Worm (Caenorhabditis elegans) whole organism, L4 larva: ENCODE results near the gene B0280.7.

Experiments used
- F10B5.3 ChIP-seq: sonication (generic microtip); optimal IDR thresholded peaks from 2 replicates; lab custom pipeline; 2016; ENCODE audit warnings: mild to moderate bottlenecking, missing genetic modification characterization, missing compliant biosample characterization
- F26F4.8 ChIP-seq: fragments of 200-800 bp; sonication (Bioruptor generic); conservative IDR thresholded peaks from 2 replicates; pipeline ENCODE4 v1.3.6; 2022; ENCODE audit warnings: missing genetic modification characterization, missing compliant biosample characterization
- F37D6.2 ChIP-seq: sonication (generic microtip); optimal IDR thresholded peaks from 2 replicates; lab custom pipeline; 2016; ENCODE audit warnings: mild to moderate bottlenecking, missing genetic modification characterization, missing compliant biosample characterization
- T26A8.4 ChIP-seq: fragments of 200-800 bp; sonication (Bioruptor generic); IDR thresholded peaks from 2 replicates; pipeline ENCODE4 v1.3.6; 2022; ENCODE audit warnings: missing genetic modification characterization, missing compliant biosample characterization
- Y105C5A.15 ChIP-seq: fragments of 200-800 bp; sonication (Bioruptor generic); IDR thresholded peaks from 2 replicates; pipeline ENCODE4 v1.3.6; 2022; ENCODE audit warnings: missing genetic modification characterization, missing compliant biosample characterization
- Y48G9A.11 ChIP-seq: fragments of 200-800 bp; sonication (Bioruptor generic); IDR thresholded peaks from 2 replicates; pipeline ENCODE4 v1.3.6; 2022; ENCODE audit warnings: missing genetic modification reagents, missing genetic modification characterization, missing compliant biosample characterization
- Y5F2A.4 ChIP-seq: fragments of 200-800 bp; sonication (Bioruptor generic); optimal IDR thresholded peaks from 2 replicates; lab custom pipeline; 2018; ENCODE audit warnings: mild to moderate bottlenecking, missing genetic modification characterization, missing compliant biosample characterization
- ZK337.2 ChIP-seq: fragments of 200-800 bp; sonication (Bioruptor generic); IDR thresholded peaks from 2 replicates; pipeline ENCODE4 v1.3.6; 2022; ENCODE audit warnings: missing genetic modification reagents, missing genetic modification characterization, missing compliant biosample characterization
- ZK546.5 ChIP-seq, 2 experiments: sonication (generic microtip); optimal IDR thresholded peaks; 2 replicates each; lab custom pipeline; 2017; ENCODE audit warnings: missing biosample characterization in 2 of 2, missing genetic modification characterization in 2 of 2
- ama-1 ChIP-seq: fragments of 150-350 bp; optimal IDR thresholded peaks from 2 replicates; lab custom pipeline; 2014; ENCODE audit warnings: inconsistent platforms, mixed read lengths
- attf-4 ChIP-seq: sonication (generic microtip); optimal IDR thresholded peaks from 3 replicates; lab custom pipeline; 2017; ENCODE audit warnings: missing biosample characterization, missing genetic modification characterization
- ceh-28 ChIP-seq: fragments of 150-350 bp; optimal IDR thresholded peaks from 2 replicates; lab custom pipeline; 2014; ENCODE audit warnings: missing biosample characterization, missing genetic modification reagents, missing genetic modification characterization
- ces-1 ChIP-seq: fragments of 150-350 bp; sonication (generic microtip); optimal IDR thresholded peaks from 4 replicates; lab custom pipeline; 2014; ENCODE audit warnings: missing biosample characterization, missing genetic modification reagents, missing genetic modification characterization
- cey-2 ChIP-seq: sonication (generic microtip); optimal IDR thresholded peaks from 3 replicates; lab custom pipeline; 2017; ENCODE audit warnings: missing genetic modification characterization, mild to moderate bottlenecking, missing compliant biosample characterization, antibody characterized with exemption, borderline replicate concordance; ENCODE audit not compliant: insufficient read depth
- daf-16 ChIP-seq, 3 experiments: sonication (generic microtip); optimal IDR thresholded peaks; 2 replicates each; lab custom pipeline; 2016 to 2017; ENCODE audit warnings: missing genetic modification characterization in 3 of 3, missing genetic modification reagents in 3 of 3, mild to moderate bottlenecking in 2 of 3, missing compliant biosample characterization in 2 of 3, missing biosample characterization in 1 of 3, moderate library complexity in 1 of 3
- daf-19 ChIP-seq: fragments of 200-800 bp; sonication (Bioruptor generic); conservative IDR thresholded peaks from 2 replicates; pipeline ENCODE4 v1.3.6; 2022; ENCODE audit warnings: missing genetic modification characterization, missing compliant biosample characterization
- daf-8 ChIP-seq: fragments of 200-800 bp; sonication (Bioruptor generic); IDR thresholded peaks from 2 replicates; pipeline ENCODE4 v1.3.6; 2022; ENCODE audit warnings: missing genetic modification characterization, missing compliant biosample characterization
- dmd-6 ChIP-seq: fragments of 200-800 bp; sonication (Bioruptor generic); IDR thresholded peaks from 2 replicates; pipeline ENCODE4 v1.3.6; 2022; ENCODE audit warnings: missing genetic modification reagents, missing genetic modification characterization, missing compliant biosample characterization
- dpl-1 ChIP-seq: fragments of 150-350 bp; optimal IDR thresholded peaks from 2 replicates; lab custom pipeline; 2014; ENCODE audit warnings: missing biosample characterization, missing genetic modification reagents, missing genetic modification characterization
- dve-1 ChIP-seq: sonication (generic microtip); optimal IDR thresholded peaks from 2 replicates; lab custom pipeline; 2017; ENCODE audit warnings: antibody characterized with exemption, mild to moderate bottlenecking, missing genetic modification characterization, missing compliant biosample characterization; ENCODE audit not compliant: insufficient read depth
- egl-43 ChIP-seq: fragments of 200-800 bp; sonication (Bioruptor generic); IDR thresholded peaks from 2 replicates; pipeline ENCODE4 v1.3.6; 2022; ENCODE audit warnings: missing genetic modification reagents, missing genetic modification characterization, missing compliant biosample characterization
- fos-1 ChIP-seq: fragments of 150-350 bp; optimal IDR thresholded peaks from 2 replicates; lab custom pipeline; 2014; ENCODE audit warnings: missing biosample characterization, missing genetic modification characterization
- gei-8 ChIP-seq: fragments of 200-800 bp; sonication (Bioruptor generic); optimal IDR thresholded peaks from 2 replicates; lab custom pipeline; 2018; ENCODE audit warnings: mild to moderate bottlenecking, missing genetic modification characterization, missing compliant biosample characterization
- hif-1 ChIP-seq, 2 experiments: sonication (generic microtip); optimal IDR thresholded peaks; 2 replicates each; lab custom pipeline; 2016 to 2017; ENCODE audit warnings: missing compliant biosample characterization in 2 of 2, missing genetic modification characterization in 2 of 2, missing genetic modification reagents in 2 of 2, missing genotype in 2 of 2, mild to moderate bottlenecking in 1 of 2
- hlh-30 ChIP-seq: sonication (generic microtip); optimal IDR thresholded peaks from 2 replicates; lab custom pipeline; 2017; ENCODE audit warnings: antibody characterized with exemption, mild to moderate bottlenecking, missing genetic modification characterization, missing compliant biosample characterization; ENCODE audit not compliant: insufficient read depth
- hmg-1.1 ChIP-seq: fragments of 200-800 bp; sonication (Bioruptor generic); IDR thresholded peaks from 2 replicates; pipeline ENCODE4 v1.3.6; 2022; ENCODE audit warnings: missing genetic modification reagents, missing genetic modification characterization, missing compliant biosample characterization
- jun-1 ChIP-seq: fragments of 150-350 bp; optimal IDR thresholded peaks from 2 replicates; lab custom pipeline; 2014; ENCODE audit warnings: missing biosample characterization, missing genetic modification reagents, missing genetic modification characterization
- lin-13 ChIP-seq: fragments of 150-350 bp; optimal IDR thresholded peaks from 2 replicates; lab custom pipeline; 2014; ENCODE audit warnings: missing biosample characterization, missing genetic modification reagents, missing genetic modification characterization
- lin-15B ChIP-seq: fragments of 150-350 bp; sonication (generic microtip); optimal IDR thresholded peaks from 3 replicates; lab custom pipeline; 2014; ENCODE audit warnings: missing biosample characterization, missing genetic modification characterization
- lin-29 ChIP-seq: fragments of 200-800 bp; sonication (Bioruptor generic); IDR thresholded peaks from 2 replicates; pipeline ENCODE4 v1.3.6; 2022; ENCODE audit warnings: missing genetic modification reagents, missing genetic modification characterization, missing compliant biosample characterization
- lin-39 ChIP-seq: fragments of 150-350 bp; optimal IDR thresholded peaks from 2 replicates; lab custom pipeline; 2014; ENCODE audit warnings: missing biosample characterization, missing genetic modification reagents, missing genetic modification characterization
- lsy-2 ChIP-seq, 2 experiments: fragments of 150-350 bp in 1 of 2; sonication (generic microtip) in 1 of 2; optimal IDR thresholded peaks; 2 replicates each; lab custom pipeline; 2014 to 2017; ENCODE audit warnings: missing biosample characterization in 2 of 2, missing genetic modification characterization in 2 of 2
- madf-5 ChIP-seq, 2 experiments: fragments of 200-800 bp; sonication (Bioruptor generic); IDR thresholded peaks; 2 replicates each; pipeline ENCODE4 v1.3.6; 2022; ENCODE audit warnings: missing compliant biosample characterization in 2 of 2, missing genetic modification characterization in 2 of 2
- mdt-29 ChIP-seq: fragments of 200-800 bp; sonication (Bioruptor generic); IDR thresholded peaks from 2 replicates; pipeline ENCODE4 v1.3.6; 2022; ENCODE audit warnings: missing genetic modification reagents, missing genetic modification characterization, missing compliant biosample characterization
- mep-1 ChIP-seq: fragments of 150-350 bp; sonication (generic microtip); optimal IDR thresholded peaks from 3 replicates; lab custom pipeline; 2014; ENCODE audit warnings: missing biosample characterization, missing genetic modification characterization
- nhr-102 ChIP-seq: sonication (generic microtip); optimal IDR thresholded peaks from 2 replicates; lab custom pipeline; 2016; ENCODE audit warnings: mild to moderate bottlenecking, missing genetic modification characterization, moderate library complexity, missing compliant biosample characterization
- nhr-111 ChIP-seq: fragments of 200-800 bp; sonication (Bioruptor generic); optimal IDR thresholded peaks from 2 replicates; lab custom pipeline; 2018; ENCODE audit warnings: mild to moderate bottlenecking, missing genetic modification characterization, missing compliant biosample characterization
- nhr-237 ChIP-seq: sonication (generic microtip); optimal IDR thresholded peaks from 2 replicates; lab custom pipeline; 2017; ENCODE audit warnings: missing biosample characterization, missing genetic modification characterization
- nhr-42 ChIP-seq: fragments of 200-800 bp; sonication (Bioruptor generic); IDR thresholded peaks from 2 replicates; pipeline ENCODE4 v1.3.6; 2022; ENCODE audit warnings: missing genetic modification characterization, missing compliant biosample characterization
- nhr-48 ChIP-seq: sonication (generic microtip); optimal IDR thresholded peaks from 2 replicates; lab custom pipeline; 2016; ENCODE audit warnings: mild to moderate bottlenecking, missing genetic modification characterization, missing compliant biosample characterization
- nhr-6 ChIP-seq: fragments of 150-350 bp; optimal IDR thresholded peaks from 2 replicates; lab custom pipeline; 2014; ENCODE audit warnings: missing biosample characterization, missing genetic modification characterization
- nhr-77 ChIP-seq: fragments of 150-350 bp; optimal IDR thresholded peaks from 2 replicates; lab custom pipeline; 2014; ENCODE audit warnings: missing biosample characterization, missing genetic modification characterization
- pha-4 ChIP-seq, 2 experiments: fragments of 150-350 bp in 1 of 2; fragments of 200-800 bp in 1 of 2; sonication (Bioruptor generic) in 1 of 2; IDR thresholded peaks in 1 of 2; optimal IDR thresholded peaks in 1 of 2; 2 replicates each; pipeline versions ENCODE4 v1.3.6 to Lab custom; 2014 to 2022; ENCODE audit warnings: missing genetic modification characterization in 2 of 2, missing genetic modification reagents in 2 of 2, missing biosample characterization in 1 of 2, missing compliant biosample characterization in 1 of 2
- pqm-1 ChIP-seq: sonication (generic microtip); optimal IDR thresholded peaks from 2 replicates; lab custom pipeline; 2017; ENCODE audit warnings: missing biosample characterization, missing genetic modification characterization
- skn-1 ChIP-seq: fragments of 150-350 bp; optimal IDR thresholded peaks from 2 replicates; lab custom pipeline; 2014; ENCODE audit warnings: missing biosample characterization, missing genetic modification characterization
- spr-1 ChIP-seq: sonication (generic microtip); optimal IDR thresholded peaks from 2 replicates; lab custom pipeline; 2016; ENCODE audit warnings: mild to moderate bottlenecking, missing genetic modification characterization, missing compliant biosample characterization
- tra-1 ChIP-seq: fragments of 200-800 bp; sonication (Bioruptor generic); IDR thresholded peaks from 2 replicates; pipeline ENCODE4 v1.3.6; 2022; ENCODE audit warnings: missing genetic modification reagents, missing genetic modification characterization, missing compliant biosample characterization
- vab-7 ChIP-seq: fragments of 200-800 bp; sonication (Bioruptor generic); IDR thresholded peaks from 2 replicates; pipeline ENCODE4 v1.3.6; 2022; ENCODE audit warnings: missing genetic modification reagents, missing genetic modification characterization, missing compliant biosample characterization
- zip-11 ChIP-seq: fragments of 200-800 bp; sonication (Bioruptor generic); IDR thresholded peaks from 2 replicates; pipeline ENCODE4 v1.3.6; 2022; ENCODE audit warnings: missing genetic modification characterization, missing compliant biosample characterization
- zip-2 ChIP-seq: fragments of 150-350 bp; optimal IDR thresholded peaks from 2 replicates; lab custom pipeline; 2014; ENCODE audit warnings: missing biosample characterization, missing genetic modification characterization
- ztf-7 ChIP-seq: fragments of 150-350 bp; optimal IDR thresholded peaks from 2 replicates; lab custom pipeline; 2014; ENCODE audit warnings: missing biosample characterization, missing genetic modification characterization

The B0280.7 gene

ce11 chrIII:7120477-7120876, 8.8 kb upstream of the B0280.7 start (continued):
- TF ChIP-seq F37D6.2 (no peak), ces-1 (GFP tag; lab: Kevin White, UChicago) (no peak), zip-2 (tag; lab: Kevin White, UChicago) (no peak), vab-7 (GFP tag; lab: Robert Waterston, UW) (no peak), attf-4 (tag; lab: Kevin White, UChicago) (no peak), nhr-6 (no peak), daf-8 (no peak), pqm-1 (tag; lab: Kevin White, UChicago) (peak; percentile 12), lin-39 (tag; lab: Kevin White, UChicago) (no peak), nhr-237 (tag; lab: Kevin White, UChicago) (no peak), lin-29 (GFP tag; lab: Robert Waterston, UW) (no peak), hif-1 (tag; optimal IDR thresholded peaks at IDR 0.05; lab: Kevin White, UChicago) (no peak), F26F4.8 (GFP tag; lab: Robert Waterston, UW) (no peak), hlh-30 (tag; lab: Kevin White, UChicago) (peak; percentile 37), hmg-1.1 (GFP tag; lab: Robert Waterston, UW) (no peak), F10B5.3 (tag; lab: Kevin White, UChicago) (no peak), dmd-6 (GFP tag; lab: Robert Waterston, UW) (peak; percentile 55; the same call in 1 of the 2 replicates), dve-1 (peak; percentile 64), T26A8.4 (GFP tag; lab: Robert Waterston, UW) (no peak), lin-13 (GFP tag; lab: Kevin White, UChicago) (no peak), daf-19 (no peak), spr-1 (tag; lab: Kevin White, UChicago) (no peak), pha-4 (GFP tag; IDR thresholded peaks at IDR 0.05; lab: Robert Waterston, UW) (no peak), pha-4 (tag; optimal IDR thresholded peaks at IDR 0.05; lab: Kevin White, UChicago) (no peak), dpl-1 (no peak), mdt-29 (GFP tag; lab: Robert Waterston, UW) (no peak), nhr-102 (no peak), Y105C5A.15 (GFP tag; lab: Robert Waterston, UW) (no peak), ceh-28 (tag; lab: Kevin White, UChicago) (no peak), Y48G9A.11 (GFP tag; lab: Robert Waterston, UW) (no peak), zip-11 (GFP tag; lab: Robert Waterston, UW) (no peak), cey-2 (tag; lab: Kevin White, UChicago) (no peak), ZK337.2 (GFP tag; lab: Robert Waterston, UW) (no peak), fos-1 (tag; lab: Kevin White, UChicago) (no peak), ama-1 (lab: Kevin White, UChicago) (peak; percentile 59), gei-8 (GFP tag; lab: Kevin White, UChicago) (no peak), Y5F2A.4 (no peak), madf-5 (GFP tag; IDR thresholded peaks at IDR 0.05; lab: Robert Waterston, UW) (no peak), nhr-42 (GFP tag; lab: Robert Waterston, UW) (no peak), skn-1 (no peak), nhr-77 (tag; lab: Kevin White, UChicago) (peak; percentile 29), nhr-111 (no peak), ztf-7 (tag; lab: Kevin White, UChicago) (peak; percentile 31), tra-1 (GFP tag; lab: Robert Waterston, UW) (no peak), daf-16 (GFP tag; optimal IDR thresholded peaks at IDR 0.05; lab: Kevin White, UChicago) (no peak), daf-16 (tag; optimal IDR thresholded peaks at IDR 0.05; lab: Kevin White, UChicago) (peak; percentile 61), nhr-48 (tag; lab: Kevin White, UChicago) (peak; percentile 41), ZK546.5 (tag; optimal IDR thresholded peaks at IDR 0.05; lab: Kevin White, UChicago) (no peak), mep-1 (tag; lab: Kevin White, UChicago) (peak; percentile 40), lin-15B (tag; lab: Kevin White, UChicago) (no peak), egl-43 (no peak), jun-1 (tag; lab: Kevin White, UChicago) (no peak), lsy-2 (tag; optimal IDR thresholded peaks at IDR 0.05; lab: Kevin White, UChicago) (peak in 1 of 2 experiments; percentile 66)
